Fruit fly (Drosophila melanogaster) whole organism, embryonic: ENCODE data around the gene Tis11.
A peak's percentile ranks its signal among the peaks of the same experiment; 100 is the strongest.

Experiments used
- ATbp ChIP-seq: fragments of 200-800 bp; sonication (Bioruptor generic); optimal IDR thresholded peaks from 2 replicates; lab custom pipeline; 2017; ENCODE audit warnings: missing biosample characterization, mild to moderate bottlenecking, missing genetic modification characterization, missing genetic modification reagents
- Aef1 ChIP-seq: fragments of 200-800 bp; sonication (Bioruptor generic); IDR thresholded peaks from 3 replicates; pipeline ENCODE4 v1.3.6; 2022; ENCODE audit warnings: missing biosample characterization, missing genetic modification characterization
- Asciz ChIP-seq: fragments of 200-800 bp; sonication (Bioruptor generic); optimal IDR thresholded peaks from 2 replicates; lab custom pipeline; 2017; ENCODE audit warnings: missing biosample characterization, mild to moderate bottlenecking, missing genetic modification characterization, missing genetic modification reagents
- Awh ChIP-seq: fragments of 200-800 bp; sonication (Bioruptor generic); IDR thresholded peaks from 2 replicates; pipeline ENCODE4, ENCODE4 v1.3.6; 2022; ENCODE audit warnings: missing biosample characterization, missing genetic modification characterization
- CG1024 ChIP-seq: fragments of 200-800 bp; sonication (Bioruptor generic); IDR thresholded peaks from 2 replicates; pipeline ENCODE4 v1.3.6; 2022; ENCODE audit warnings: missing biosample characterization, missing genetic modification characterization
- CG11093 ChIP-seq: fragments of 200-800 bp; sonication (Bioruptor generic); IDR thresholded peaks from 3 replicates; pipeline ENCODE4 v1.3.6; 2022; ENCODE audit warnings: missing biosample characterization, missing genetic modification characterization
- CG11723 ChIP-seq: fragments of 200-800 bp; sonication (Bioruptor generic); optimal IDR thresholded peaks from 2 replicates; lab custom pipeline; 2017; ENCODE audit warnings: missing biosample characterization, mild to moderate bottlenecking, missing genetic modification characterization
- CG12155 ChIP-seq: fragments of 200-800 bp; sonication (Bioruptor generic); optimal IDR thresholded peaks from 3 replicates; lab custom pipeline; 2016; ENCODE audit warnings: missing biosample characterization, missing genetic modification characterization
- CG12299 ChIP-seq: fragments of 200-800 bp; sonication (Bioruptor generic); optimal IDR thresholded peaks from 2 replicates; lab custom pipeline; 2018; ENCODE audit warnings: missing biosample characterization, mild to moderate bottlenecking, missing genetic modification characterization
- CG13123 ChIP-seq: fragments of 200-800 bp; sonication (Bioruptor generic); optimal IDR thresholded peaks from 2 replicates; lab custom pipeline; 2016; ENCODE audit warnings: missing biosample characterization, missing genetic modification characterization
- CG14710 ChIP-seq: fragments of 200-800 bp; sonication (Bioruptor generic); optimal IDR thresholded peaks from 3 replicates; lab custom pipeline; 2019; ENCODE audit warnings: missing biosample characterization, mild to moderate bottlenecking, missing genetic modification characterization, moderate library complexity
- CG14965 ChIP-seq: fragments of 200-800 bp; sonication (Bioruptor generic); optimal IDR thresholded peaks from 2 replicates; lab custom pipeline; 2016; ENCODE audit warnings: missing biosample characterization, missing genetic modification characterization, borderline replicate concordance
- CG15601 ChIP-seq: fragments of 200-800 bp; sonication (Bioruptor generic); optimal IDR thresholded peaks from 3 replicates; lab custom pipeline; 2019; ENCODE audit warnings: missing biosample characterization, mild to moderate bottlenecking, missing genetic modification characterization, moderate library complexity
- CG17361 ChIP-seq: fragments of 200-800 bp; sonication (Bioruptor generic); IDR thresholded peaks from 3 replicates; pipeline ENCODE4 v1.3.6; 2022; ENCODE audit warnings: missing biosample characterization, missing genetic modification characterization
- CG17829 ChIP-seq: fragments of 200-800 bp; optimal IDR thresholded peaks from 2 replicates; lab custom pipeline; 2019; ENCODE audit warnings: missing biosample characterization, mild to moderate bottlenecking, missing genetic modification characterization, moderate library complexity
- CG2678 ChIP-seq: fragments of 200-800 bp; sonication (Bioruptor generic); optimal IDR thresholded peaks from 3 replicates; lab custom pipeline; 2019; ENCODE audit warnings: missing biosample characterization, mild to moderate bottlenecking, missing genetic modification characterization, moderate library complexity
- CG33213 ChIP-seq: fragments of 200-800 bp; sonication (Bioruptor generic); optimal IDR thresholded peaks from 3 replicates; lab custom pipeline; 2016; ENCODE audit warnings: missing biosample characterization, missing genetic modification characterization
- CG3407 ChIP-seq: fragments of 200-800 bp; sonication (Bioruptor generic); optimal IDR thresholded peaks from 2 replicates; lab custom pipeline; 2018; ENCODE audit warnings: missing biosample characterization, mild to moderate bottlenecking, missing genetic modification characterization
- CG34224 ChIP-seq: fragments of 200-800 bp; sonication (Bioruptor generic); IDR thresholded peaks from 3 replicates; pipeline ENCODE4 v1.3.6; 2022; ENCODE audit warnings: missing biosample characterization, missing genetic modification characterization; ENCODE audit not compliant: partially characterized antibody
- CG4328 ChIP-seq: fragments of 200-800 bp; sonication (Bioruptor generic); optimal IDR thresholded peaks from 3 replicates; lab custom pipeline; 2017; ENCODE audit warnings: missing biosample characterization, missing genetic modification reagents, missing genetic modification characterization
- CG4404 ChIP-seq: fragments of 200-800 bp; sonication (Bioruptor generic); IDR thresholded peaks from 2 replicates; pipeline ENCODE4 v1.3.6; 2022; ENCODE audit warnings: missing biosample characterization, missing genetic modification characterization
- CG6272 ChIP-seq: fragments of 200-800 bp; sonication (Bioruptor generic); IDR thresholded peaks from 2 replicates; pipeline ENCODE4 v1.3.6; 2022; ENCODE audit warnings: missing biosample characterization, missing genetic modification characterization
- CG8388 ChIP-seq: fragments of 200-800 bp; sonication (Bioruptor generic); optimal IDR thresholded peaks from 2 replicates; lab custom pipeline; 2019; ENCODE audit warnings: missing biosample characterization, mild to moderate bottlenecking, missing genetic modification characterization, moderate library complexity
- CG9876 ChIP-seq: fragments of 200-800 bp; sonication (Bioruptor generic); optimal IDR thresholded peaks from 2 replicates; lab custom pipeline; 2016; ENCODE audit warnings: missing biosample characterization, missing genetic modification characterization
- CTCF ChIP-seq: fragments of 200-800 bp; sonication (Bioruptor generic); optimal IDR thresholded peaks from 2 replicates; lab custom pipeline; 2017; ENCODE audit warnings: missing biosample characterization, mild to moderate bottlenecking, missing genetic modification characterization, moderate library complexity
- CoRest ChIP-seq: fragments of 200-800 bp; sonication (Bioruptor generic); optimal IDR thresholded peaks from 3 replicates; lab custom pipeline; 2018; ENCODE audit warnings: missing biosample characterization, mild to moderate bottlenecking, missing genetic modification characterization, moderate library complexity
- Eip74EF ChIP-seq, 2 experiments: fragments of 200-800 bp in 1 of 2; fragments of >200 bp in 1 of 2; sonication (Bioruptor generic) in 1 of 2; optimal IDR thresholded peaks; 2 replicates each; lab custom pipeline; 2017 to 2019; ENCODE audit warnings: missing biosample characterization in 2 of 2, missing genetic modification characterization in 2 of 2, mild to moderate bottlenecking in 1 of 2, moderate library complexity in 1 of 2
- HLH3B ChIP-seq: fragments of 200-800 bp; sonication (Bioruptor generic); IDR thresholded peaks from 2 replicates; pipeline ENCODE4 v1.3.6; 2022; ENCODE audit warnings: missing biosample characterization, missing genetic modification characterization
- Lim3 ChIP-seq: fragments of 200-800 bp; sonication (Bioruptor generic); IDR thresholded peaks from 2 replicates; pipeline ENCODE4 v1.3.6; 2022; ENCODE audit warnings: missing biosample characterization, missing genetic modification characterization
- Mad ChIP-seq: fragments of 200-800 bp; sonication (Bioruptor generic); optimal IDR thresholded peaks from 2 replicates; lab custom pipeline; 2016; ENCODE audit warnings: missing biosample characterization, missing genetic modification characterization
- NC2α ChIP-seq: fragments of 200-800 bp; sonication (Bioruptor generic); optimal IDR thresholded peaks from 2 replicates; lab custom pipeline; 2016; ENCODE audit warnings: missing biosample characterization, missing genetic modification characterization
- Ravus ChIP-seq: fragments of 200-800 bp; sonication (Bioruptor generic); IDR thresholded peaks from 2 replicates; pipeline ENCODE4 v1.3.6; 2022; ENCODE audit warnings: missing biosample characterization, missing genetic modification characterization
- Scr ChIP-seq: fragments of 200-800 bp; sonication (Bioruptor generic); IDR thresholded peaks from 2 replicates; pipeline ENCODE4 v1.3.6; 2022; ENCODE audit warnings: missing biosample characterization, missing genetic modification characterization; ENCODE audit not compliant: partially characterized antibody
- Sox102F ChIP-seq: fragments of 200-800 bp; sonication (Bioruptor generic); optimal IDR thresholded peaks from 2 replicates; lab custom pipeline; 2018; ENCODE audit warnings: missing biosample characterization, mild to moderate bottlenecking, missing genetic modification characterization, moderate library complexity
- Taf1 ChIP-seq: fragments of 200-800 bp; sonication (Bioruptor generic); IDR thresholded peaks from 2 replicates; pipeline ENCODE4 v1.3.6; 2022; ENCODE audit warnings: missing biosample characterization, missing genetic modification characterization
- Trl ChIP-seq, 3 experiments: fragments of >200 bp in 2 of 3; fragments of 200-800 bp in 1 of 3; sonication (Bioruptor generic) in 1 of 3; optimal IDR thresholded peaks; 2 replicates in 1 of 3; 3 replicates in 2 of 3; lab custom pipeline; 2016 to 2017; ENCODE audit warnings: missing biosample characterization in 1 of 3, missing genetic modification characterization in 1 of 3
- abd-A ChIP-seq: fragments of 200-800 bp; sonication (Bioruptor generic); optimal IDR thresholded peaks from 3 replicates; lab custom pipeline; 2019; ENCODE audit warnings: missing biosample characterization, mild to moderate bottlenecking, missing genetic modification characterization, moderate library complexity
- aop ChIP-seq: fragments of 200-800 bp; sonication (Bioruptor generic); IDR thresholded peaks from 2 replicates; pipeline ENCODE4 v1.3.6; 2022; ENCODE audit warnings: missing biosample characterization, missing genetic modification characterization
- bcd ChIP-seq: fragments of 200-800 bp; sonication (Bioruptor generic); optimal IDR thresholded peaks from 2 replicates; lab custom pipeline; 2017; ENCODE audit warnings: missing biosample characterization, mild to moderate bottlenecking, missing genetic modification characterization
- gce ChIP-seq: fragments of 200-800 bp; sonication (Bioruptor generic); IDR thresholded peaks from 3 replicates; pipeline ENCODE4 v1.3.6; 2022; ENCODE audit warnings: missing biosample characterization, missing genetic modification characterization
- nau ChIP-seq: fragments of 200-800 bp; sonication (Bioruptor generic); optimal IDR thresholded peaks from 3 replicates; lab custom pipeline; 2017; ENCODE audit warnings: missing biosample characterization, mild to moderate bottlenecking, missing genetic modification characterization, missing genetic modification reagents
- odd ChIP-seq: fragments of 200-800 bp; sonication (Bioruptor generic); optimal IDR thresholded peaks from 2 replicates; lab custom pipeline; 2017; ENCODE audit warnings: missing biosample characterization, mild to moderate bottlenecking, missing genetic modification characterization
- otp ChIP-seq: fragments of 200-800 bp; sonication (Bioruptor generic); IDR thresholded peaks from 3 replicates; pipeline ENCODE4, ENCODE4 v1.3.6; 2022; ENCODE audit warnings: missing biosample characterization, missing genetic modification characterization
- sd ChIP-seq: fragments of 200-800 bp; sonication (Bioruptor generic); optimal IDR thresholded peaks from 3 replicates; lab custom pipeline; 2018; ENCODE audit warnings: missing biosample characterization, mild to moderate bottlenecking, missing genetic modification characterization, moderate library complexity
- shn ChIP-seq: fragments of 200-800 bp; sonication (Bioruptor generic); optimal IDR thresholded peaks from 3 replicates; lab custom pipeline; 2016; ENCODE audit warnings: missing biosample characterization, missing genetic modification characterization
- stwl ChIP-seq: fragments of 200-800 bp; sonication (Bioruptor generic); optimal IDR thresholded peaks from 3 replicates; lab custom pipeline; 2018; ENCODE audit warnings: missing biosample characterization, mild to moderate bottlenecking, missing genetic modification characterization, moderate library complexity
- tap ChIP-seq: fragments of 200-800 bp; optimal IDR thresholded peaks from 3 replicates; lab custom pipeline; 2019; ENCODE audit warnings: missing biosample characterization, mild to moderate bottlenecking, missing genetic modification characterization, moderate library complexity
- unc-4 ChIP-seq: fragments of 200-800 bp; sonication (Bioruptor generic); IDR thresholded peaks from 2 replicates; pipeline ENCODE4 v1.3.6; 2022; ENCODE audit warnings: missing biosample characterization, missing genetic modification characterization; ENCODE audit not compliant: partially characterized antibody
- usp ChIP-seq: fragments of >200 bp; optimal IDR thresholded peaks from 2 replicates; lab custom pipeline; 2017; ENCODE audit warnings: missing biosample characterization, missing genetic modification characterization
- yki ChIP-seq: fragments of >200 bp; optimal IDR thresholded peaks from 3 replicates; lab custom pipeline; 2018
- zfh2 ChIP-seq: fragments of 200-800 bp; sonication (Bioruptor generic); optimal IDR thresholded peaks from 2 replicates; lab custom pipeline; 2016; ENCODE audit warnings: missing biosample characterization, missing genetic modification characterization

Gene Tis11

dm6 chrX:12653574-12653973 lies 5.6 kb upstream of the Tis11 start, which contains the start of gene CkIalpha (continued):
- peak; percentile 44 for TF ChIP-seq bcd (GFP tag; lab: Kevin White, UChicago)
- no peak for TF ChIP-seq CG12299 (tag; lab: Kevin White, UChicago)
- peak; percentile 54 for TF ChIP-seq CTCF (GFP tag; lab: Kevin White, UChicago)
- TF ChIP-seq shn (GFP tag; lab: Kevin White, UChicago), result peak; percentile 60
- TF ChIP-seq usp (GFP tag; lab: Kevin White, UChicago), result no peak
- TF ChIP-seq HLH3B (GFP tag; lab: Robert Waterston, UW), result no peak
- TF ChIP-seq CG14965 (GFP tag; lab: Kevin White, UChicago), result no peak
- TF ChIP-seq gce (GFP tag; lab: Robert Waterston, UW), result peak; percentile 11; the same call in 1 of the 3 replicates
- peak; percentile 93 for TF ChIP-seq CG14710 (tag; lab: Kevin White, UChicago)
- no peak for TF ChIP-seq Sox102F
- TF ChIP-seq CG34224 (GFP tag; lab: Robert Waterston, UW), result peak; percentile 99
- TF ChIP-seq unc-4 (GFP tag; lab: Robert Waterston, UW), result peak; percentile 98
- no peak for TF ChIP-seq CG17361 (GFP tag; lab: Robert Waterston, UW)
- no peak for TF ChIP-seq ATbp (GFP tag; lab: Kevin White, UChicago)
- no peak for TF ChIP-seq CG8388 (GFP tag; lab: Kevin White, UChicago)
- peak; percentile 57 for TF ChIP-seq Mad
- no peak for TF ChIP-seq yki (lab: Kevin White, UChicago)
- TF ChIP-seq zfh2 (GFP tag; lab: Kevin White, UChicago), result peak; percentile 81
- peak; percentile 25 for TF ChIP-seq Asciz (GFP tag; lab: Kevin White, UChicago)
- no peak for TF ChIP-seq odd
- no peak for TF ChIP-seq CG11093 (GFP tag; lab: Robert Waterston, UW)
- TF ChIP-seq CG9876 (GFP tag; lab: Kevin White, UChicago), result peak; percentile 54
- no peak for TF ChIP-seq sd (tag; lab: Kevin White, UChicago)
- TF ChIP-seq NC2α (GFP tag; lab: Kevin White, UChicago), result peak; percentile 5
- TF ChIP-seq Trl (optimal IDR thresholded peaks at IDR 0.05; lab: Kevin White, UChicago), result no peak
- TF ChIP-seq Trl (GFP tag; optimal IDR thresholded peaks at IDR 0.05; lab: Kevin White, UChicago), result peak; percentile 70
- TF ChIP-seq CG11723, result no peak
- TF ChIP-seq CG1024, result peak; percentile 47; the same call in 1 of the 2 replicates
- TF ChIP-seq abd-A, result no peak
- TF ChIP-seq Aef1 (GFP tag; lab: Robert Waterston, UW), result peak; percentile 63
- TF ChIP-seq CG2678 (tag; lab: Kevin White, UChicago), result no peak
- TF ChIP-seq nau (GFP tag; lab: Kevin White, UChicago), result no peak
- peak; percentile 51; the same call in 1 of the 2 replicates for TF ChIP-seq Taf1 (GFP tag; lab: Robert Waterston, UW)
- TF ChIP-seq Eip74EF (GFP tag; optimal IDR thresholded peaks at IDR 0.05; lab: Kevin White, UChicago), result no peak
- TF ChIP-seq Awh (GFP tag; lab: Robert Waterston, UW), result no peak
- TF ChIP-seq CG12155 (GFP tag; lab: Kevin White, UChicago), result peak; percentile 88
- no peak for TF ChIP-seq aop (GFP tag; lab: Robert Waterston, UW)
- no peak for TF ChIP-seq tap (tag; lab: Kevin White, UChicago)
- peak; percentile 58 for TF ChIP-seq CoRest (tag; lab: Kevin White, UChicago)
- peak; percentile 75 for TF ChIP-seq CG15601
- no peak for TF ChIP-seq CG3407
- TF ChIP-seq otp (GFP tag; lab: Robert Waterston, UW), result 0 out of 3 replicates have a peak, but pooled peaks have one; percentile 38
- peak; percentile 88 for TF ChIP-seq stwl
- TF ChIP-seq Scr (GFP tag; lab: Robert Waterston, UW), result peak; percentile 96
- TF ChIP-seq CG17829, result peak; percentile 55
- TF ChIP-seq CG13123, result no peak
- TF ChIP-seq CG4404 (GFP tag; lab: Robert Waterston, UW), result peak; percentile 36; the same call in 1 of the 2 replicates
- no peak for TF ChIP-seq Lim3
- TF ChIP-seq CG6272, result peak; percentile 75
- peak; percentile 74 for TF ChIP-seq CG33213 (GFP tag; lab: Kevin White, UChicago)
- TF ChIP-seq CG4328 (GFP tag; lab: Kevin White, UChicago), result no peak
- no peak for TF ChIP-seq Ravus
